Worm (Caenorhabditis elegans) whole organism, L4 larva: ENCODE measurements around the gene cwf-19L2.

Experiments used
- F26F4.8 ChIP-seq: fragments of 200-800 bp; sonication (Bioruptor generic); conservative IDR thresholded peaks from 2 replicates; pipeline ENCODE4 v1.3.6; 2022; ENCODE audit warnings: missing genetic modification characterization, missing compliant biosample characterization
- F44E2.7 ChIP-seq: fragments of 200-800 bp; sonication (Bioruptor generic); IDR thresholded peaks from 2 replicates; pipeline ENCODE4 v2.1.2; 2022; ENCODE audit warnings: missing genetic modification characterization, missing compliant biosample characterization
- T20F7.1 ChIP-seq: fragments of 200-800 bp; sonication (Bioruptor generic); optimal IDR thresholded peaks from 2 replicates; lab custom pipeline; 2018; ENCODE audit warnings: mild to moderate bottlenecking, missing genetic modification characterization, missing compliant biosample characterization
- T26A8.4 ChIP-seq: fragments of 200-800 bp; sonication (Bioruptor generic); IDR thresholded peaks from 2 replicates; pipeline ENCODE4 v1.3.6; 2022; ENCODE audit warnings: missing genetic modification characterization, missing compliant biosample characterization
- Y48G9A.11 ChIP-seq: fragments of 200-800 bp; sonication (Bioruptor generic); IDR thresholded peaks from 2 replicates; pipeline ENCODE4 v1.3.6; 2022; ENCODE audit warnings: missing genetic modification reagents, missing genetic modification characterization, missing compliant biosample characterization
- Y5F2A.4 ChIP-seq: fragments of 200-800 bp; sonication (Bioruptor generic); optimal IDR thresholded peaks from 2 replicates; lab custom pipeline; 2018; ENCODE audit warnings: mild to moderate bottlenecking, missing genetic modification characterization, missing compliant biosample characterization
- Y75B8A.6 ChIP-seq: fragments of 200-800 bp; sonication (Bioruptor generic); IDR thresholded peaks from 2 replicates; pipeline ENCODE4 v1.3.6; 2022; ENCODE audit warnings: missing genetic modification reagents, missing genetic modification characterization, missing compliant biosample characterization
- ZK546.5 ChIP-seq, 2 experiments: sonication (generic microtip); optimal IDR thresholded peaks; 2 replicates each; lab custom pipeline; 2017; ENCODE audit warnings: missing biosample characterization in 2 of 2, missing genetic modification characterization in 2 of 2
- aha-1 ChIP-seq: fragments of 150-350 bp; peaks from one replicate; lab custom pipeline; 2014; ENCODE audit warnings: missing biosample characterization, missing genetic modification characterization
- ama-1 ChIP-seq: fragments of 150-350 bp; optimal IDR thresholded peaks from 2 replicates; lab custom pipeline; 2014; ENCODE audit warnings: inconsistent platforms, mixed read lengths
- attf-4 ChIP-seq: sonication (generic microtip); optimal IDR thresholded peaks from 3 replicates; lab custom pipeline; 2017; ENCODE audit warnings: missing biosample characterization, missing genetic modification characterization
- ceh-20 ChIP-seq: fragments of 200-800 bp; sonication (Bioruptor generic); IDR thresholded peaks from 2 replicates; pipeline ENCODE4 v1.3.6; 2022; ENCODE audit warnings: missing genetic modification reagents, missing genetic modification characterization, missing compliant biosample characterization
- ceh-62 ChIP-seq: sonication (generic microtip); optimal IDR thresholded peaks from 2 replicates; lab custom pipeline; 2017; ENCODE audit warnings: missing biosample characterization, missing genetic modification characterization
- cey-2 ChIP-seq: sonication (generic microtip); optimal IDR thresholded peaks from 3 replicates; lab custom pipeline; 2017; ENCODE audit warnings: missing genetic modification characterization, mild to moderate bottlenecking, missing compliant biosample characterization, antibody characterized with exemption, borderline replicate concordance; ENCODE audit not compliant: insufficient read depth
- ctbp-1 ChIP-seq: fragments of 200-800 bp; sonication (Bioruptor generic); IDR thresholded peaks from 2 replicates; pipeline ENCODE4 v1.3.6; 2022; ENCODE audit warnings: missing genetic modification reagents, missing genetic modification characterization, missing compliant biosample characterization
- daf-19 ChIP-seq: fragments of 200-800 bp; sonication (Bioruptor generic); conservative IDR thresholded peaks from 2 replicates; pipeline ENCODE4 v1.3.6; 2022; ENCODE audit warnings: missing genetic modification characterization, missing compliant biosample characterization
- dmd-8 ChIP-seq: fragments of 200-800 bp; sonication (Bioruptor generic); IDR thresholded peaks from 2 replicates; pipeline ENCODE4 v1.3.6; 2022; ENCODE audit warnings: missing genetic modification characterization, missing compliant biosample characterization
- dmd-9 ChIP-seq: fragments of 200-800 bp; sonication (Bioruptor generic); IDR thresholded peaks from 2 replicates; pipeline ENCODE4 v1.3.6; 2022; ENCODE audit warnings: missing genetic modification reagents, missing genetic modification characterization, missing compliant biosample characterization
- dpl-1 ChIP-seq: fragments of 150-350 bp; optimal IDR thresholded peaks from 2 replicates; lab custom pipeline; 2014; ENCODE audit warnings: missing biosample characterization, missing genetic modification reagents, missing genetic modification characterization
- duxl-1 ChIP-seq: sonication (generic microtip); optimal IDR thresholded peaks from 2 replicates; lab custom pipeline; 2016; ENCODE audit warnings: mild to moderate bottlenecking, missing genetic modification characterization, moderate library complexity, missing compliant biosample characterization; ENCODE audit not compliant: poor library complexity
- dve-1 ChIP-seq: sonication (generic microtip); optimal IDR thresholded peaks from 2 replicates; lab custom pipeline; 2017; ENCODE audit warnings: antibody characterized with exemption, mild to moderate bottlenecking, missing genetic modification characterization, missing compliant biosample characterization; ENCODE audit not compliant: insufficient read depth
- egl-27 ChIP-seq: sonication (generic microtip); optimal IDR thresholded peaks from 3 replicates; lab custom pipeline; 2017; ENCODE audit warnings: missing biosample characterization, missing genetic modification reagents, missing genetic modification characterization
- gei-8 ChIP-seq: fragments of 200-800 bp; sonication (Bioruptor generic); optimal IDR thresholded peaks from 2 replicates; lab custom pipeline; 2018; ENCODE audit warnings: mild to moderate bottlenecking, missing genetic modification characterization, missing compliant biosample characterization
- hlh-11 ChIP-seq: fragments of 200-800 bp; sonication (Bioruptor generic); optimal IDR thresholded peaks from 2 replicates; lab custom pipeline; 2018; ENCODE audit warnings: mild to moderate bottlenecking, missing genetic modification characterization, missing compliant biosample characterization
- lim-7 ChIP-seq: fragments of 200-800 bp; sonication (Bioruptor generic); IDR thresholded peaks from 2 replicates; pipeline ENCODE4 v1.3.6; 2022; ENCODE audit warnings: missing genetic modification characterization, missing compliant biosample characterization
- lin-13 ChIP-seq: fragments of 150-350 bp; optimal IDR thresholded peaks from 2 replicates; lab custom pipeline; 2014; ENCODE audit warnings: missing biosample characterization, missing genetic modification reagents, missing genetic modification characterization
- lin-15B ChIP-seq: fragments of 150-350 bp; sonication (generic microtip); optimal IDR thresholded peaks from 3 replicates; lab custom pipeline; 2014; ENCODE audit warnings: missing biosample characterization, missing genetic modification characterization
- lin-38 ChIP-seq: fragments of 200-800 bp; sonication (Bioruptor generic); IDR thresholded peaks from 2 replicates; pipeline ENCODE4 v1.3.6; 2022; ENCODE audit warnings: missing genetic modification reagents, missing genetic modification characterization, missing compliant biosample characterization
- lin-39 ChIP-seq: fragments of 150-350 bp; optimal IDR thresholded peaks from 2 replicates; lab custom pipeline; 2014; ENCODE audit warnings: missing biosample characterization, missing genetic modification reagents, missing genetic modification characterization
- lir-3 ChIP-seq: sonication (generic microtip); optimal IDR thresholded peaks from 2 replicates; lab custom pipeline; 2016; ENCODE audit warnings: mild to moderate bottlenecking, missing genetic modification characterization, missing compliant biosample characterization
- madf-9 ChIP-seq: fragments of 200-800 bp; sonication (Bioruptor generic); conservative IDR thresholded peaks from 2 replicates; pipeline ENCODE4 v1.3.6; 2022; ENCODE audit warnings: missing genetic modification reagents, missing genetic modification characterization, missing compliant biosample characterization
- mdl-1 ChIP-seq, 2 experiments: fragments of 150-350 bp in 1 of 2; sonication (generic microtip) in 1 of 2; optimal IDR thresholded peaks; 2 replicates each; lab custom pipeline; 2014 to 2017; ENCODE audit warnings: missing biosample characterization in 2 of 2, missing genetic modification characterization in 2 of 2
- mes-2 ChIP-seq: sonication (generic microtip); optimal IDR thresholded peaks from 2 replicates; lab custom pipeline; 2016; ENCODE audit warnings: missing genotype, mild to moderate bottlenecking, missing genetic modification characterization, missing compliant biosample characterization; ENCODE audit not compliant: poor library complexity, severe bottlenecking
- nhr-11 ChIP-seq: fragments of 150-350 bp; optimal IDR thresholded peaks from 2 replicates; lab custom pipeline; 2014; ENCODE audit warnings: missing biosample characterization, missing genetic modification characterization
- nhr-25 ChIP-seq: sonication (generic microtip); optimal IDR thresholded peaks from 2 replicates; lab custom pipeline; 2017; ENCODE audit warnings: missing genetic modification characterization, mild to moderate bottlenecking, missing compliant biosample characterization, antibody characterized with exemption, moderate library complexity, borderline replicate concordance; ENCODE audit not compliant: insufficient read depth
- nhr-42 ChIP-seq: fragments of 200-800 bp; sonication (Bioruptor generic); IDR thresholded peaks from 2 replicates; pipeline ENCODE4 v1.3.6; 2022; ENCODE audit warnings: missing genetic modification characterization, missing compliant biosample characterization
- nhr-76 ChIP-seq: fragments of 150-350 bp; optimal IDR thresholded peaks from 2 replicates; lab custom pipeline; 2014; ENCODE audit warnings: missing biosample characterization, missing genetic modification characterization
- nhr-77 ChIP-seq: fragments of 150-350 bp; optimal IDR thresholded peaks from 2 replicates; lab custom pipeline; 2014; ENCODE audit warnings: missing biosample characterization, missing genetic modification characterization
- pha-4 ChIP-seq, 2 experiments: fragments of 150-350 bp in 1 of 2; fragments of 200-800 bp in 1 of 2; sonication (Bioruptor generic) in 1 of 2; IDR thresholded peaks in 1 of 2; optimal IDR thresholded peaks in 1 of 2; 2 replicates each; pipeline versions ENCODE4 v1.3.6 to Lab custom; 2014 to 2022; ENCODE audit warnings: missing genetic modification characterization in 2 of 2, missing genetic modification reagents in 2 of 2, missing biosample characterization in 1 of 2, missing compliant biosample characterization in 1 of 2
- php-3 ChIP-seq: fragments of 200-800 bp; sonication (Bioruptor generic); IDR thresholded peaks from 2 replicates; pipeline ENCODE4 v1.3.6; 2022; ENCODE audit warnings: missing genetic modification reagents, missing genetic modification characterization, missing compliant biosample characterization
- saeg-2 ChIP-seq: fragments of 200-800 bp; sonication (Bioruptor generic); IDR thresholded peaks from 2 replicates; pipeline ENCODE4 v1.3.6; 2022; ENCODE audit warnings: missing genetic modification reagents, missing genetic modification characterization, missing compliant biosample characterization
- sdz-12 ChIP-seq: fragments of 200-800 bp; sonication (Bioruptor generic); optimal IDR thresholded peaks from 2 replicates; lab custom pipeline; 2018; ENCODE audit warnings: mild to moderate bottlenecking, missing genetic modification characterization, missing compliant biosample characterization
- snpc-1.2 ChIP-seq: fragments of 200-800 bp; sonication (Bioruptor generic); IDR thresholded peaks from 2 replicates; pipeline ENCODE4 v1.3.6; 2022; ENCODE audit warnings: missing genetic modification reagents, missing genetic modification characterization, missing compliant biosample characterization
- tag-97 ChIP-seq: fragments of 200-800 bp; sonication (Bioruptor generic); IDR thresholded peaks from 2 replicates; pipeline ENCODE4 v1.3.6; 2022; ENCODE audit warnings: missing genetic modification characterization, missing compliant biosample characterization
- unc-130 ChIP-seq: sonication (generic microtip); optimal IDR thresholded peaks from 2 replicates; lab custom pipeline; 2016; ENCODE audit warnings: missing genetic modification reagents, missing genetic modification characterization, missing compliant biosample characterization
- unc-39 ChIP-seq: sonication (generic microtip); optimal IDR thresholded peaks from 2 replicates; lab custom pipeline; 2017; ENCODE audit warnings: missing biosample characterization, missing genetic modification characterization
- unc-62 ChIP-seq, 3 experiments: fragments of 150-350 bp in 1 of 3; sonication (generic microtip); optimal IDR thresholded peaks in 2 of 3; peaks in 1 of 3; 1 replicate in 1 of 3; 2 replicates in 2 of 3; lab custom pipeline; 2014 to 2017; ENCODE audit warnings: missing biosample characterization in 3 of 3, missing genetic modification characterization in 3 of 3, missing genetic modification reagents in 3 of 3, missing genotype in 1 of 3
- zfp-2 ChIP-seq: sonication (generic microtip); optimal IDR thresholded peaks from 2 replicates; lab custom pipeline; 2016; ENCODE audit warnings: mild to moderate bottlenecking, missing genetic modification characterization, missing compliant biosample characterization
- zip-2 ChIP-seq: fragments of 150-350 bp; optimal IDR thresholded peaks from 2 replicates; lab custom pipeline; 2014; ENCODE audit warnings: missing biosample characterization, missing genetic modification characterization
- ztf-11 ChIP-seq: fragments of 150-350 bp; optimal IDR thresholded peaks from 2 replicates; lab custom pipeline; 2014; ENCODE audit warnings: missing biosample characterization, missing genetic modification characterization

cwf-19L2 gene

ce11 chrIII:7335220-7335619 lies 41.8 kb downstream of the cwf-19L2 start, which contains the start of gene F56C9.10 (continued):
- TF ChIP-seq nhr-25 (no peak), aha-1 (peak; percentile 99), gei-8 (GFP tag; lab: Kevin White, UChicago) (peak; percentile 63), nhr-77 (tag; lab: Kevin White, UChicago) (peak; percentile 83), egl-27 (tag; lab: Kevin White, UChicago) (no peak), F26F4.8 (GFP tag; lab: Robert Waterston, UW) (no peak), lim-7 (no peak), lir-3 (tag; lab: Kevin White, UChicago) (no peak), unc-130 (GFP tag; lab: Kevin White, UChicago) (no peak), ceh-62 (tag; lab: Kevin White, UChicago) (no peak), dpl-1 (GFP tag; lab: Kevin White, UChicago) (peak; percentile 66), lin-38 (GFP tag; lab: Robert Waterston, UW) (peak; percentile 58), nhr-76 (tag; lab: Kevin White, UChicago) (peak; percentile 9), ctbp-1 (GFP tag; lab: Robert Waterston, UW) (no peak; the same call in none of the 2 replicates), unc-39 (tag; lab: Kevin White, UChicago) (no peak), zip-2 (tag; lab: Kevin White, UChicago) (no peak), ztf-11 (tag; lab: Kevin White, UChicago) (no peak), attf-4 (no peak), nhr-11 (tag; lab: Kevin White, UChicago) (peak; percentile 89), lin-39 (no peak), dmd-8 (GFP tag; lab: Robert Waterston, UW) (no peak), sdz-12 (GFP tag; lab: Kevin White, UChicago) (no peak), unc-62 (GFP tag; optimal IDR thresholded peaks at IDR 0.05 in 1 of 2; lab: Kevin White, UChicago) (peak in 1 of 2 experiments; percentile 100), unc-62 (tag; optimal IDR thresholded peaks at IDR 0.05; lab: Kevin White, UChicago) (no peak), T26A8.4 (GFP tag; lab: Robert Waterston, UW) (peak; percentile 73), madf-9 (no peak), dve-1 (tag; lab: Kevin White, UChicago) (peak; percentile 90), ceh-20 (GFP tag; lab: Robert Waterston, UW) (peak; percentile 82), ama-1 (lab: Kevin White, UChicago) (peak; percentile 40), ZK546.5 (tag; optimal IDR thresholded peaks at IDR 0.05; lab: Kevin White, UChicago) (no peak), daf-19 (no peak), Y48G9A.11 (GFP tag; lab: Robert Waterston, UW) (no peak), F44E2.7 (GFP tag; lab: Robert Waterston, UW) (no peak), hlh-11 (peak; percentile 95), saeg-2 (GFP tag; lab: Robert Waterston, UW) (0 out of 2 replicates have a peak, but pooled peaks have one; percentile 38), lin-15B (tag; lab: Kevin White, UChicago) (no peak), mdl-1 (tag; optimal IDR thresholded peaks at IDR 0.05; lab: Kevin White, UChicago) (peak; percentile 91 to 99), pha-4 (GFP tag; IDR thresholded peaks at IDR 0.05; lab: Robert Waterston, UW) (0 out of 2 replicates have a peak, but pooled peaks have one; percentile 66), pha-4 (tag; optimal IDR thresholded peaks at IDR 0.05; lab: Kevin White, UChicago) (peak; percentile 71), zfp-2 (no peak), T20F7.1 (GFP tag; lab: Kevin White, UChicago) (peak; percentile 81), nhr-42 (GFP tag; lab: Robert Waterston, UW) (no peak), tag-97 (GFP tag; lab: Robert Waterston, UW) (no peak), cey-2 (tag; lab: Kevin White, UChicago) (peak; percentile 89), Y5F2A.4 (GFP tag; lab: Kevin White, UChicago) (no peak), mes-2 (peak; percentile 77), duxl-1 (tag; lab: Kevin White, UChicago) (no peak), dmd-9 (GFP tag; lab: Robert Waterston, UW) (no peak), lin-13 (GFP tag; lab: Kevin White, UChicago) (peak; percentile 35), php-3 (GFP tag; lab: Robert Waterston, UW) (no peak), snpc-1.2 (GFP tag; lab: Robert Waterston, UW) (no peak), Y75B8A.6 (GFP tag; lab: Robert Waterston, UW) (no peak)
